Comparison of ENCODE assay signal across 1 fruit fly cellular context in genomic region chr3L:20921859-20922258, dm6.
A peak's percentile ranks its signal among the peaks of the same experiment; 100 is the strongest.
TF ChIP-seq lines count a peak whose summit lies in the region.

No protein-coding gene starts in this region.

TF ChIP-seq in whole organism, embryonic, 481 proteins besides CTCF, POLR2A, EP300 and RAD21 (continued from another document):
- TF ChIP-seq CG18599 (GFP tag; optimal IDR thresholded peaks at IDR 0.05; lab: Kevin White, UChicago) (no peak), CG11560 (tag; IDR thresholded peaks at IDR 0.05; lab: Robert Waterston, UW) (no peak), row (GFP tag; IDR thresholded peaks at IDR 0.05; lab: Robert Waterston, UW) (peak; percentile 36; the same call in 1 of the 3 replicates), CG2120 (GFP tag; optimal IDR thresholded peaks at IDR 0.05; lab: Kevin White, UChicago) (peak; percentile 49), Oli (tag; optimal IDR thresholded peaks at IDR 0.05; lab: Kevin White, UChicago) (peak; percentile 38), tna (GFP tag; IDR thresholded peaks at IDR 0.05; lab: Robert Waterston, UW; ENCODE audit: partially characterized antibody) (no peak), CG8388 (GFP tag; optimal IDR thresholded peaks at IDR 0.05; lab: Kevin White, UChicago) (peak; percentile 6), CG11504 (tag; optimal IDR thresholded peaks at IDR 0.05; lab: Kevin White, UChicago) (peak; percentile 22), da (GFP tag; optimal IDR thresholded peaks at IDR 0.05; lab: Kevin White, UChicago) (no peak), nau (GFP tag; optimal IDR thresholded peaks at IDR 0.05; lab: Kevin White, UChicago) (no peak), pita (GFP tag; optimal IDR thresholded peaks at IDR 0.05; lab: Kevin White, UChicago) (no peak), CG18619 (GFP tag; optimal IDR thresholded peaks at IDR 0.05; lab: Kevin White, UChicago) (no peak), Dref (GFP tag; IDR thresholded peaks at IDR 0.05; lab: Robert Waterston, UW) (no peak), CG13894 (tag; optimal IDR thresholded peaks at IDR 0.05; lab: Kevin White, UChicago) (no peak), bcd (GFP tag; optimal IDR thresholded peaks at IDR 0.05; lab: Kevin White, UChicago) (no peak), CG9932 (GFP tag; IDR thresholded peaks at IDR 0.05; lab: Robert Waterston, UW) (no peak), Ravus (GFP tag; IDR thresholded peaks at IDR 0.05; lab: Robert Waterston, UW) (no peak), Sox102F (GFP tag; optimal IDR thresholded peaks at IDR 0.05; lab: Kevin White, UChicago) (peak; percentile 25), CG9876 (GFP tag; optimal IDR thresholded peaks at IDR 0.05; lab: Kevin White, UChicago) (no peak), fd102C (GFP tag; optimal IDR thresholded peaks at IDR 0.05; lab: Kevin White, UChicago) (no peak), mam (GFP tag; optimal IDR thresholded peaks at IDR 0.05; lab: Kevin White, UChicago) (peak; percentile 16), mld (GFP tag; IDR thresholded peaks at IDR 0.05; lab: Robert Waterston, UW; ENCODE audit: partially characterized antibody) (no peak), esg (GFP tag; conservative IDR thresholded peaks at IDR 0.05; lab: Robert Waterston, UW) (no peak), slbo (GFP tag; IDR thresholded peaks at IDR 0.05; lab: Robert Waterston, UW) (peak; percentile 32), CG18262 (tag; optimal IDR thresholded peaks at IDR 0.05; lab: Kevin White, UChicago) (peak; percentile 43), Scr (GFP tag; IDR thresholded peaks at IDR 0.05; lab: Robert Waterston, UW; ENCODE audit: partially characterized antibody) (no peak), Hsf (GFP tag; optimal IDR thresholded peaks at IDR 0.05; lab: Kevin White, UChicago) (peak; percentile 14), Jarid2 (GFP tag; optimal IDR thresholded peaks at IDR 0.05; lab: Kevin White, UChicago) (no peak), ken (GFP tag; IDR thresholded peaks at IDR 0.05; lab: Robert Waterston, UW) (no peak), gem (tag; optimal IDR thresholded peaks at IDR 0.05; lab: Kevin White, UChicago) (peak; percentile 54), Pdp1 (GFP tag; optimal IDR thresholded peaks at IDR 0.05; lab: Kevin White, UChicago) (peak in 1 of 2 experiments; percentile 15), en (GFP tag; optimal IDR thresholded peaks at IDR 0.05; lab: Kevin White, UChicago) (no peak), grau (tag; optimal IDR thresholded peaks at IDR 0.05; lab: Kevin White, UChicago) (peak; percentile 90), phol (tag; optimal IDR thresholded peaks at IDR 0.05; lab: Kevin White, UChicago) (peak; percentile 41), CG1602 (GFP tag; optimal IDR thresholded peaks at IDR 0.05; lab: Kevin White, UChicago) (peak; percentile 5), lbe (GFP tag; optimal IDR thresholded peaks at IDR 0.05; lab: Kevin White, UChicago) (no peak), CG32767 (GFP tag; IDR thresholded peaks at IDR 0.05; lab: Robert Waterston, UW) (no peak), CG11085 (GFP tag; IDR thresholded peaks at IDR 0.05; lab: Robert Waterston, UW) (no peak), CG32532 (GFP tag; IDR thresholded peaks at IDR 0.05; lab: Robert Waterston, UW) (no peak), NfI (GFP tag; optimal IDR thresholded peaks at IDR 0.05; lab: Kevin White, UChicago) (peak; percentile 19), salm (tag; optimal IDR thresholded peaks at IDR 0.05; lab: Kevin White, UChicago) (no peak), CG7963 (GFP tag; IDR thresholded peaks at IDR 0.05; lab: Robert Waterston, UW; ENCODE audit: partially characterized antibody) (no peak), Stat92E (GFP tag; optimal IDR thresholded peaks at IDR 0.05; lab: Kevin White, UChicago) (no peak), Tbp (GFP tag; optimal IDR thresholded peaks at IDR 0.05; lab: Kevin White, UChicago) (no peak), CG6854 (GFP tag; optimal IDR thresholded peaks at IDR 0.05; lab: Kevin White, UChicago) (no peak)
